Fruit fly (Drosophila melanogaster) whole organism, adult: ENCODE data around the gene twe.

Experiments used
- CG11617 ChIP-seq: fragments of 200-800 bp; sonication (Bioruptor generic); optimal IDR thresholded peaks from 2 replicates; lab custom pipeline; 2017; ENCODE audit warnings: mild to moderate bottlenecking, missing biosample characterization, missing genetic modification reagents, missing genetic modification characterization
- CG12768 ChIP-seq: fragments of 200-800 bp; sonication (Bioruptor generic); optimal IDR thresholded peaks from 2 replicates; lab custom pipeline; 2017; ENCODE audit warnings: missing biosample characterization, missing genetic modification characterization, mild to moderate bottlenecking, moderate library complexity, missing genetic modification reagents
- CG14711 ChIP-seq: fragments of 200-800 bp; sonication (Bioruptor generic); optimal IDR thresholded peaks from 2 replicates; lab custom pipeline; 2018; ENCODE audit warnings: missing biosample characterization, mild to moderate bottlenecking, missing genetic modification characterization, moderate library complexity
- CG1620 ChIP-seq: fragments of 200-800 bp; sonication (Bioruptor generic); optimal IDR thresholded peaks from 2 replicates; lab custom pipeline; 2016; ENCODE audit warnings: missing biosample characterization, missing genetic modification characterization
- CG33017 ChIP-seq: fragments of 200-800 bp; sonication (Bioruptor generic); optimal IDR thresholded peaks from 2 replicates; lab custom pipeline; 2018; ENCODE audit warnings: missing biosample characterization, mild to moderate bottlenecking, missing genetic modification characterization, moderate library complexity
- CG5204 ChIP-seq: fragments of 200-800 bp; sonication (Bioruptor generic); optimal IDR thresholded peaks from 2 replicates; lab custom pipeline; 2016; ENCODE audit warnings: missing biosample characterization, missing genetic modification characterization
- CG7045 ChIP-seq: fragments of 200-800 bp; sonication (Bioruptor generic); optimal IDR thresholded peaks from 2 replicates; lab custom pipeline; 2017; ENCODE audit warnings: missing biosample characterization, mild to moderate bottlenecking, missing genetic modification characterization
- CG7101 ChIP-seq: fragments of 200-800 bp; sonication (Bioruptor generic); optimal IDR thresholded peaks from 2 replicates; lab custom pipeline; 2018; ENCODE audit warnings: missing biosample characterization, mild to moderate bottlenecking, missing genetic modification characterization, moderate library complexity
- Clk ChIP-seq: fragments of 200-800 bp; sonication (Bioruptor generic); optimal IDR thresholded peaks from 2 replicates; lab custom pipeline; 2017; ENCODE audit warnings: missing biosample characterization, missing genetic modification characterization
- Crg-1 ChIP-seq: fragments of 200-800 bp; sonication (Bioruptor generic); optimal IDR thresholded peaks from 2 replicates; lab custom pipeline; 2016; ENCODE audit warnings: missing biosample characterization, missing genetic modification characterization
- Hr96 ChIP-seq: fragments of 200-800 bp; sonication (Bioruptor generic); optimal IDR thresholded peaks from 2 replicates; lab custom pipeline; 2016; ENCODE audit warnings: missing biosample characterization, missing genetic modification characterization
- Mnt ChIP-seq: fragments of 200-800 bp; sonication (Bioruptor generic); optimal IDR thresholded peaks from 2 replicates; lab custom pipeline; 2016; ENCODE audit warnings: missing biosample characterization, mild to moderate bottlenecking, missing genetic modification characterization
- bab1 ChIP-seq: fragments of 200-800 bp; sonication (Bioruptor generic); optimal IDR thresholded peaks from 3 replicates; lab custom pipeline; 2019; ENCODE audit warnings: missing biosample characterization, mild to moderate bottlenecking, missing genetic modification characterization, moderate library complexity
- cic ChIP-seq: fragments of 200-800 bp; sonication (Bioruptor generic); optimal IDR thresholded peaks from 2 replicates; lab custom pipeline; 2017; ENCODE audit warnings: missing biosample characterization, mild to moderate bottlenecking, missing genetic modification characterization, moderate library complexity
- cnc ChIP-seq, 2 experiments: fragments of >200 bp; optimal IDR thresholded peaks; 2 replicates each; lab custom pipeline; 2017
- kay ChIP-seq: fragments of 200-800 bp; sonication (Bioruptor generic); peaks from one replicate; lab custom pipeline; 2016; ENCODE audit warnings: missing biosample characterization, missing genetic modification characterization, borderline replicate concordance
- ovo ChIP-seq: fragments of 200-800 bp; sonication (Bioruptor generic); optimal IDR thresholded peaks from 2 replicates; lab custom pipeline; 2016; ENCODE audit warnings: missing biosample characterization, missing genetic modification characterization
- pad ChIP-seq: fragments of 200-800 bp; sonication (Bioruptor generic); optimal IDR thresholded peaks from 3 replicates; lab custom pipeline; 2017; ENCODE audit warnings: missing biosample characterization, missing genetic modification characterization, mild to moderate bottlenecking, moderate library complexity, missing genetic modification reagents
- tj ChIP-seq: fragments of 200-800 bp; sonication (Bioruptor generic); optimal IDR thresholded peaks from 3 replicates; lab custom pipeline; 2017; ENCODE audit warnings: missing biosample characterization, mild to moderate bottlenecking, missing genetic modification characterization, moderate library complexity
- toe ChIP-seq: fragments of 200-800 bp; sonication (Bioruptor generic); optimal IDR thresholded peaks from 2 replicates; lab custom pipeline; 2016; ENCODE audit warnings: missing biosample characterization, missing genetic modification characterization

twe gene

DNA sequence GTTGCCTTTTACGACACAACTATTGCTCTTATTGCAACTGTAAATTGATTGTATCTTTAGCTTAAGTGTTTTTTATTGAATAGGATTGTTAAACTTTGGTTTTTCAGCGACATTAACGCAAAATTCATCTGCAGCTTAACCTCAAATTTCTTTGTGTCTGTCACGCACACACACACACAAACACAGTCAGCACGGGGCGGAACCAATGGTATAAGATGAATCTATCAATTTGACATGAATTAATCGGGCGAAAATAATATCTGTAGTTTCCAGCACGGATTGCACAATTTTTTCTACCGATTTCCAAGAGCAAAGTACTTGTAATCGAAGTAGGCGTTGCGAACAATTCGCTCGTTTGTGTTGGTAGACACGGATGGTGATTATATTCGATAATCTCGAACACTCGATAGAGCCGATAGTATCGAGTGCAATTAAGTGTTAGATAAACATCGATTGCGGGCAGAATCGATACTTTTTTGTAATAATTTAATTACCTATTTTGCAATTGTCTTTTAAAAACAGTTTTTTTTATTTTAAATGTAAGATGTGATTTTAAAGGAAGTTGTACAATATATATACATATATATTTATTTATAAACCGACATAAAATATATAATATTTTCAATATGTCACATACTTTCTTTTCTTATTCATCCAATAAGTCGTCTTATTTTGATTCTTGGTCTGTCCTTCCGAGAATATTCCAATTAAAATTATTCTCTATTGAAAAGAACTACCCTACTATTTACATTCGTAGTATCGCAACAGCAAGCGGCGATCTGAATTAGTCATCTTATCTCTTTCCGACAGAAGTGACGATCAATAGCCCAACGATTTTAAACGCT lies 4.2 kb downstream of the twe start, which contains the start of the genes PRL-1 and EndoGI:
TSS of gene PRL-1 (minus strand) at position 380 of the 845 bp plus-strand sequence.
TSS of gene EndoGI (plus strand) at position 462 of the 845 bp plus-strand sequence.
- no peak for TF ChIP-seq toe (GFP tag; lab: Kevin White, UChicago)
- peak; percentile 92 for TF ChIP-seq CG14711
- peak; percentile 95 for TF ChIP-seq CG11617 (GFP tag; lab: Kevin White, UChicago)
- TF ChIP-seq tj (GFP tag; lab: Kevin White, UChicago), result peak; percentile 65
- peak; percentile 69 for TF ChIP-seq ovo (GFP tag; lab: Kevin White, UChicago)
- peak; percentile 20 for TF ChIP-seq CG1620 (GFP tag; lab: Kevin White, UChicago)
- TF ChIP-seq Clk (GFP tag; lab: Kevin White, UChicago), result peak; percentile 65
- peak; percentile 96 for TF ChIP-seq bab1 (GFP tag; lab: Kevin White, UChicago)
- TF ChIP-seq cnc (optimal IDR thresholded peaks at IDR 0.05; lab: Kevin White, UChicago), result no peak
- peak; percentile 66 for TF ChIP-seq pad
- peak; percentile 94 for TF ChIP-seq CG7101 (tag; lab: Kevin White, UChicago)
- TF ChIP-seq CG33017 (tag; lab: Kevin White, UChicago), result peak; percentile 94
- peak; percentile 99 for TF ChIP-seq kay (GFP tag; lab: Kevin White, UChicago)
- peak; percentile 84 for TF ChIP-seq CG7045
- peak; percentile 56 for TF ChIP-seq CG12768 (GFP tag; lab: Kevin White, UChicago)
- TF ChIP-seq Hr96 (GFP tag; lab: Kevin White, UChicago), result no peak
- TF ChIP-seq cic (GFP tag; lab: Kevin White, UChicago), result peak; percentile 51
- TF ChIP-seq Crg-1, result no peak
- TF ChIP-seq CG5204 (GFP tag; lab: Kevin White, UChicago), result no peak
- peak; percentile 40 for TF ChIP-seq Mnt

DNA sequence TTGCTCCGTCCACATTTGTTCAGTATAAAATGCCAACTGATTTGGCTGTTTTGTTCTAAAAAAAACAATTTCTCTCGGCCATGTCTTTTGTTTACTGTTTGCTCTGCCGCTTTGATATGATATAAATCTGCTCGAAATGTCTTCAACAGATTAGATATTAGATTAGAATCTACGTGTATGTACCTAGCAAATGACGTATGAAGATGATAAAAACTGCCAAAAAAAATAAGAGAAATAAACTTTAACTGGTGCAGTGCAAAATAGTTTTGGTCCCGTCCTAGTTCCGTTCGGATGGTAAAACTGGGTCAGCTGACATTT lies 5.6 kb downstream of the twe start:
- TF ChIP-seq Mnt (peak; percentile 1), tj (GFP tag; lab: Kevin White, UChicago) (no peak), pad (no peak), Clk (GFP tag; lab: Kevin White, UChicago) (no peak), bab1 (GFP tag; lab: Kevin White, UChicago) (no peak), CG5204 (GFP tag; lab: Kevin White, UChicago) (no peak), kay (GFP tag; lab: Kevin White, UChicago) (peak; percentile 67)

DNA sequence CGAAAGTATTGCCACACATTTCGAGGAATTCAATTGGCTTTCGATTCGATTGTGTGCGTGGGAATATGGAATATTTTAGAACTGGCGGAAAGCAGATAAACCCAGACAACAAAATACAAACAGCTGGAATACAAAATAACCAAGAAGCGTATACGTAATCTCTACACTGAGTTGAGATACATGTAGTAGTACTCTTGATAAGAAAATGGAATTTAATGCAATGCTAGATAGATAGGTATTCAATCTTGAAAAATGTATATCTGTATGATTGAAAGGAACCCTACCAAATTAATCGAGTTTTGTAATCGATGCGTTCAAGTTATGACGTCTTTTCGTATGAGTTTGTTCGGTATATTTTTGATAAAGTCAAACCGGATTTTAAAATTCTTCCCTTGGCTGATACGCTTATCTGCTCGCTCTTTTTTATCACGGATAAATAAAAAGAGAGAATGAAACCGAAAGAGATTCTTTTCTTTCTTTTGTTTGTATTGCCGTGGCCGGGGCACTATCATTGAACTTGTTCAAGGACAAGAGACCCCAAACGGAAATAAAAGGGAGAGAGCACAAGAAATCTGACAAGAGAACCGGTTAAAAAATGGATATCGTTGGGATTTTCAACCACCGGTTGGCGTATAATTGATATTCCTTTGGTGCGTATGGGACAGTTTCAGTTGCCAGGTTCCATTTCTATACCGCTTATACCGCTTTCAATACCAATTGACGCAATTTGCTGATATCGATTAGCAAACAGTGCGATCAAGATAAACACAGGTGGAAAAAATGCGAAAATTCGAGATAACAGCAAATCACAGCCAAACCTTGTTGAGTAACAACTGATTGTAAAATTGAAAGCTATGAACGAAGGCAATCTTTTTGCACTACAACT lies 6.2 kb downstream of the twe start:
- TF ChIP-seq CG14711 (no peak), kay (GFP tag; lab: Kevin White, UChicago) (peak; percentile 52), cic (GFP tag; lab: Kevin White, UChicago) (peak; percentile 13)

DNA sequence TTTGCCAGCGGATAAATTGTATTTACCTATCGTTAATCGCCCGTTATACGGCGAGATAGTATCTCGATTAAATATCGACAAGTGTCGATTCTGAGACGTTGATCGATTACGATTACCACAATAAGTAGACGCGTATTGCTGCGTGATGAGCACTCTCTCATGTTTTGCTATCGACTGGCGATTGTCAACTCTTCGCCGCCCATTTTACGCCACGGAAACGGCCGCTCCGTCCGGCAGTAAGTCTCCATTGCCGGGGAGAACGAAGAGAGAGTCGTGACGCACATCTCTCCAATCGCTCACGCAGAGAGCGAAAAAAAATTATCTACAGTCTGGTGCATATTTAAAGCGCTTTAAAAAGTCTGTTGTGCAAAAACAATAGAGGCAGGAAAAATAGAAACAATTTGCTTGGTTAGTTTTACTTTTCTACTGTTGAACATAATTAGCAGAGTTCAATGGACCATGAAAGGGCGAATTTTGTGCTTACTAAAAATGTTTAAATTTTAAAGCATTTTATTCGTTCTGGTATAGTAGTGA lies 10.0 kb downstream of the twe start, which contains the start of gene CG46309:
TSS of gene CG46309 (minus strand) at position 191 of the 534 bp plus-strand sequence.
- no peak for TF ChIP-seq pad
- TF ChIP-seq CG14711, result no peak
- no peak for TF ChIP-seq tj (GFP tag; lab: Kevin White, UChicago)
- peak; percentile 16 for TF ChIP-seq CG7101 (tag; lab: Kevin White, UChicago)
- TF ChIP-seq Crg-1, result peak; percentile 11
- TF ChIP-seq toe (GFP tag; lab: Kevin White, UChicago), result peak; percentile 3
- peak; percentile 47 for TF ChIP-seq bab1 (GFP tag; lab: Kevin White, UChicago)
- peak; percentile 66 for TF ChIP-seq CG33017 (tag; lab: Kevin White, UChicago)
- peak; percentile 9 for TF ChIP-seq kay (GFP tag; lab: Kevin White, UChicago)
- TF ChIP-seq cic (GFP tag; lab: Kevin White, UChicago), result peak; percentile 61
- peak; percentile 10 for TF ChIP-seq ovo (GFP tag; lab: Kevin White, UChicago)
- no peak for TF ChIP-seq Hr96 (GFP tag; lab: Kevin White, UChicago)
- peak; percentile 55 for TF ChIP-seq CG12768 (GFP tag; lab: Kevin White, UChicago)
- peak; percentile 9 for TF ChIP-seq CG11617 (GFP tag; lab: Kevin White, UChicago)
- peak; percentile 43 for TF ChIP-seq Mnt
- TF ChIP-seq CG7045, result peak; percentile 45
- peak; percentile 30 for TF ChIP-seq CG5204 (GFP tag; lab: Kevin White, UChicago)

DNA sequence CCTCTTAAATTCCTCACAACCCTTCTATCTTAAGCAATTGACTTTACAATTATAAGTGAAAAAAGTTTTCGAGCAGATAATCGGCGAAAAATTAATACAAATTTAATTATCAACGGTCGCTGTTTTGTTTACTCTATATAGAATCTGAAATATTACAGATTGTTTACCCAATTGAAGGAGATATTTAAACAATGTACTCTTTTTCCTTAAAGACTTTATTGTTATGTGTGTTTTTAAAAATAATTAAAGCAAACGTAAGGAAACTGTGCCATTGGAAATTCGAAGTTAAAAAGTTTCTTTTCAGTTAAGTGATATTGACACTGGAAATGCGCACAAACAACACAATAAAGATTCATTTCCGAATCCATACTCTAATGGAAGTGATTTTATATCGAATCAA lies 20.0 kb downstream of the twe start, which contains the start of gene CG42818:
TSS of gene CG42818 (plus strand) at position 301 of the 400 bp plus-strand sequence.
- no peak for TF ChIP-seq CG14711
- TF ChIP-seq ovo (GFP tag; lab: Kevin White, UChicago), result no peak
- no peak for TF ChIP-seq CG33017 (tag; lab: Kevin White, UChicago)
- no peak for TF ChIP-seq CG11617 (GFP tag; lab: Kevin White, UChicago)
- TF ChIP-seq CG5204 (GFP tag; lab: Kevin White, UChicago), result no peak
